Fruit fly (Drosophila melanogaster) whole organism, embryonic: ENCODE results near the gene CG3862.

Experiments
- ATbp ChIP-seq: fragments of 200-800 bp; sonication (Bioruptor generic); optimal IDR thresholded peaks from 2 replicates; lab custom pipeline; 2017; ENCODE audit warnings: missing biosample characterization, mild to moderate bottlenecking, missing genetic modification characterization, missing genetic modification reagents
- Ada2b ChIP-seq: fragments of 200-800 bp; sonication (Bioruptor generic); IDR thresholded peaks from 2 replicates; pipeline ENCODE4 v1.3.6; 2022; ENCODE audit warnings: missing biosample characterization, missing genetic modification characterization
- Asciz ChIP-seq: fragments of 200-800 bp; sonication (Bioruptor generic); optimal IDR thresholded peaks from 2 replicates; lab custom pipeline; 2017; ENCODE audit warnings: missing biosample characterization, mild to moderate bottlenecking, missing genetic modification characterization, missing genetic modification reagents
- CG10267 ChIP-seq: fragments of 200-800 bp; sonication (Bioruptor generic); optimal IDR thresholded peaks from 2 replicates; lab custom pipeline; 2018; ENCODE audit warnings: missing biosample characterization, mild to moderate bottlenecking, missing genetic modification characterization, moderate library complexity
- CG11696 ChIP-seq: fragments of 200-800 bp; sonication (Bioruptor generic); IDR thresholded peaks from 2 replicates; pipeline ENCODE4 v1.3.6; 2022; ENCODE audit warnings: missing biosample characterization, missing genetic modification characterization
- CG11723 ChIP-seq: fragments of 200-800 bp; sonication (Bioruptor generic); optimal IDR thresholded peaks from 2 replicates; lab custom pipeline; 2017; ENCODE audit warnings: missing biosample characterization, mild to moderate bottlenecking, missing genetic modification characterization
- CG12071 ChIP-seq: fragments of 200-800 bp; sonication (Bioruptor generic); optimal IDR thresholded peaks from 3 replicates; lab custom pipeline; 2018; ENCODE audit warnings: missing biosample characterization, mild to moderate bottlenecking, missing genetic modification characterization
- CG14441 ChIP-seq: fragments of 200-800 bp; sonication (Bioruptor generic); IDR thresholded peaks from 2 replicates; pipeline ENCODE4 v1.3.6; 2022; ENCODE audit warnings: missing biosample characterization, missing genetic modification characterization
- CG15269 ChIP-seq: fragments of 200-800 bp; sonication (Bioruptor generic); optimal IDR thresholded peaks from 2 replicates; lab custom pipeline; 2018; ENCODE audit warnings: missing biosample characterization, mild to moderate bottlenecking, missing genetic modification characterization, moderate library complexity
- CG1529 ChIP-seq: fragments of 200-800 bp; sonication (Bioruptor generic); optimal IDR thresholded peaks from 3 replicates; lab custom pipeline; 2018; ENCODE audit warnings: missing biosample characterization, missing genetic modification characterization
- CG1603 ChIP-seq: fragments of 200-800 bp; sonication (Bioruptor generic); optimal IDR thresholded peaks from 2 replicates; lab custom pipeline; 2019; ENCODE audit warnings: missing biosample characterization, mild to moderate bottlenecking, missing genetic modification characterization, moderate library complexity
- CG1647 ChIP-seq: fragments of 200-800 bp; sonication (Bioruptor generic); optimal IDR thresholded peaks from 3 replicates; lab custom pipeline; 2016; ENCODE audit warnings: missing biosample characterization, missing genetic modification characterization
- CG17361 ChIP-seq: fragments of 200-800 bp; sonication (Bioruptor generic); IDR thresholded peaks from 3 replicates; pipeline ENCODE4 v1.3.6; 2022; ENCODE audit warnings: missing biosample characterization, missing genetic modification characterization
- CG31388 ChIP-seq: fragments of 200-800 bp; sonication (Bioruptor generic); optimal IDR thresholded peaks from 2 replicates; lab custom pipeline; 2016; ENCODE audit warnings: missing biosample characterization, missing genetic modification characterization
- CG34224 ChIP-seq: fragments of 200-800 bp; sonication (Bioruptor generic); IDR thresholded peaks from 3 replicates; pipeline ENCODE4 v1.3.6; 2022; ENCODE audit warnings: missing biosample characterization, missing genetic modification characterization; ENCODE audit not compliant: partially characterized antibody
- CG3995 ChIP-seq: fragments of 200-800 bp; sonication (Bioruptor generic); optimal IDR thresholded peaks from 3 replicates; lab custom pipeline; 2016; ENCODE audit warnings: missing biosample characterization, missing genetic modification characterization
- CG4328 ChIP-seq: fragments of 200-800 bp; sonication (Bioruptor generic); optimal IDR thresholded peaks from 3 replicates; lab custom pipeline; 2017; ENCODE audit warnings: missing biosample characterization, missing genetic modification reagents, missing genetic modification characterization
- CG4424 ChIP-seq: fragments of 200-800 bp; sonication (Bioruptor generic); optimal IDR thresholded peaks from 3 replicates; lab custom pipeline; 2016; ENCODE audit warnings: missing biosample characterization, missing genetic modification characterization
- CG6654 ChIP-seq: fragments of 200-800 bp; sonication (Bioruptor generic); optimal IDR thresholded peaks from 2 replicates; lab custom pipeline; 2017; ENCODE audit warnings: missing biosample characterization, mild to moderate bottlenecking, missing genetic modification characterization
- CG7963 ChIP-seq: fragments of 200-800 bp; sonication (Bioruptor generic); IDR thresholded peaks from 3 replicates; pipeline ENCODE4 v1.3.6; 2022; ENCODE audit warnings: missing biosample characterization, missing genetic modification characterization; ENCODE audit not compliant: partially characterized antibody
- CG8290 ChIP-seq, 3 experiments: fragments of 200-800 bp; sonication (Bioruptor generic); optimal IDR thresholded peaks; 2 replicates each; lab custom pipeline; 2016 to 2019; ENCODE audit warnings: missing biosample characterization in 3 of 3, missing genetic modification characterization in 3 of 3, mild to moderate bottlenecking in 2 of 3, moderate library complexity in 1 of 3
- CG9817 ChIP-seq: fragments of 200-800 bp; sonication (Bioruptor generic); optimal IDR thresholded peaks from 2 replicates; lab custom pipeline; 2018; ENCODE audit warnings: missing biosample characterization, mild to moderate bottlenecking, missing genetic modification characterization, moderate library complexity
- Dip3 ChIP-seq: fragments of 200-800 bp; sonication (Bioruptor generic); optimal IDR thresholded peaks from 3 replicates; lab custom pipeline; 2016; ENCODE audit warnings: missing biosample characterization, missing genetic modification characterization
- Doc2 ChIP-seq: fragments of 200-800 bp; sonication (Bioruptor generic); IDR thresholded peaks from 2 replicates; pipeline ENCODE4 v1.3.6; 2022; ENCODE audit warnings: missing biosample characterization, missing genetic modification characterization
- Ets65A ChIP-seq: fragments of 200-800 bp; sonication (Bioruptor generic); peaks from one replicate; lab custom pipeline; 2016; ENCODE audit warnings: missing biosample characterization, missing genetic modification characterization
- HLHmδ ChIP-seq: fragments of 200-800 bp; sonication (Bioruptor generic); optimal IDR thresholded peaks from 2 replicates; lab custom pipeline; 2018; ENCODE audit warnings: missing biosample characterization, mild to moderate bottlenecking, missing genetic modification characterization, moderate library complexity
- HmgD ChIP-seq: fragments of 200-800 bp; sonication (Bioruptor generic); optimal IDR thresholded peaks from 3 replicates; lab custom pipeline; 2016; ENCODE audit warnings: missing biosample characterization, missing genetic modification characterization
- Hr39 ChIP-seq: fragments of >200 bp; optimal IDR thresholded peaks from 2 replicates; lab custom pipeline; 2017
- Lpt ChIP-seq: fragments of >200 bp; optimal IDR thresholded peaks from 2 replicates; lab custom pipeline; 2018; ENCODE audit warnings: missing biosample characterization, missing genetic modification characterization
- Mes4 ChIP-seq: fragments of 200-800 bp; sonication (Bioruptor generic); optimal IDR thresholded peaks from 2 replicates; lab custom pipeline; 2016; ENCODE audit warnings: missing biosample characterization, missing genetic modification characterization
- Oli ChIP-seq: fragments of 200-800 bp; sonication (Bioruptor generic); optimal IDR thresholded peaks from 2 replicates; lab custom pipeline; 2018; ENCODE audit warnings: missing biosample characterization, mild to moderate bottlenecking, missing genetic modification characterization, moderate library complexity
- ab ChIP-seq: fragments of 200-800 bp; sonication (Bioruptor generic); optimal IDR thresholded peaks from 2 replicates; lab custom pipeline; 2016; ENCODE audit warnings: missing biosample characterization, missing genetic modification characterization
- cad ChIP-seq: fragments of >200 bp; optimal IDR thresholded peaks from 2 replicates; lab custom pipeline; 2017; ENCODE audit warnings: missing biosample characterization, missing genetic modification characterization
- chn ChIP-seq: fragments of 200-800 bp; sonication (Bioruptor generic); optimal IDR thresholded peaks from 2 replicates; lab custom pipeline; 2016; ENCODE audit warnings: missing biosample characterization, missing genetic modification characterization
- dpn ChIP-seq, 2 experiments: fragments of 200-800 bp; sonication (Bioruptor generic); optimal IDR thresholded peaks; 3 replicates each; lab custom pipeline; 2016; ENCODE audit warnings: missing biosample characterization in 2 of 2, missing genetic modification characterization in 2 of 2
- en ChIP-seq: fragments of 200-800 bp; sonication (Bioruptor generic); optimal IDR thresholded peaks from 2 replicates; lab custom pipeline; 2016; ENCODE audit warnings: missing biosample characterization, missing genetic modification characterization
- gcm ChIP-seq: fragments of 200-800 bp; sonication (Bioruptor generic); optimal IDR thresholded peaks from 2 replicates; lab custom pipeline; 2019; ENCODE audit warnings: missing biosample characterization, mild to moderate bottlenecking, missing genetic modification characterization, moderate library complexity
- grau ChIP-seq: fragments of 200-800 bp; optimal IDR thresholded peaks from 3 replicates; lab custom pipeline; 2019; ENCODE audit warnings: missing biosample characterization, mild to moderate bottlenecking, missing genetic modification characterization, moderate library complexity
- insv ChIP-seq, 2 experiments: fragments of 200-800 bp; sonication (Bioruptor generic); optimal IDR thresholded peaks; 3 replicates each; lab custom pipeline; 2016 to 2018; ENCODE audit warnings: missing biosample characterization in 2 of 2, missing genetic modification characterization in 2 of 2
- kay ChIP-seq: fragments of 200-800 bp; sonication (Bioruptor generic); optimal IDR thresholded peaks from 2 replicates; lab custom pipeline; 2016; ENCODE audit warnings: missing biosample characterization, missing genetic modification characterization
- ken ChIP-seq: fragments of 200-800 bp; sonication (Bioruptor generic); IDR thresholded peaks from 3 replicates; pipeline ENCODE4 v1.3.6; 2022; ENCODE audit warnings: missing biosample characterization, missing genetic modification characterization
- lilli ChIP-seq: fragments of 200-800 bp; sonication (Bioruptor generic); optimal IDR thresholded peaks from 3 replicates; lab custom pipeline; 2016; ENCODE audit warnings: missing biosample characterization, missing genetic modification characterization
- mirr ChIP-seq: fragments of 200-800 bp; sonication (Bioruptor generic); optimal IDR thresholded peaks from 3 replicates; lab custom pipeline; 2018; ENCODE audit warnings: missing biosample characterization, mild to moderate bottlenecking, missing genetic modification characterization
- schlank ChIP-seq: fragments of 200-800 bp; sonication (Bioruptor generic); optimal IDR thresholded peaks from 2 replicates; lab custom pipeline; 2018; ENCODE audit warnings: missing biosample characterization, mild to moderate bottlenecking, missing genetic modification characterization
- slp2 ChIP-seq: fragments of 200-800 bp; sonication (Bioruptor generic); optimal IDR thresholded peaks from 2 replicates; lab custom pipeline; 2016; ENCODE audit warnings: missing biosample characterization, missing genetic modification characterization
- sna ChIP-seq: fragments of 200-800 bp; sonication (Bioruptor generic); IDR thresholded peaks from 2 replicates; pipeline ENCODE4 v1.3.6; 2022; ENCODE audit warnings: missing biosample characterization, missing genetic modification characterization; ENCODE audit not compliant: partially characterized antibody
- tin ChIP-seq: fragments of 200-800 bp; sonication (Bioruptor generic); optimal IDR thresholded peaks from 3 replicates; lab custom pipeline; 2016; ENCODE audit warnings: missing biosample characterization, missing genetic modification characterization
- toy ChIP-seq: fragments of 200-800 bp; sonication (Bioruptor generic); IDR thresholded peaks from 2 replicates; pipeline ENCODE4 v1.3.6; 2022; ENCODE audit warnings: missing biosample characterization, missing genetic modification characterization
- vfl ChIP-seq: fragments of 200-800 bp; sonication (Bioruptor generic); optimal IDR thresholded peaks from 2 replicates; lab custom pipeline; 2016; ENCODE audit warnings: missing biosample characterization, missing genetic modification characterization
- zfh1 ChIP-seq: fragments of 200-800 bp; sonication (Bioruptor generic); IDR thresholded peaks from 3 replicates; pipeline ENCODE4 v1.3.6; 2022; ENCODE audit warnings: missing biosample characterization, missing genetic modification characterization

Gene CG3862

DNA sequence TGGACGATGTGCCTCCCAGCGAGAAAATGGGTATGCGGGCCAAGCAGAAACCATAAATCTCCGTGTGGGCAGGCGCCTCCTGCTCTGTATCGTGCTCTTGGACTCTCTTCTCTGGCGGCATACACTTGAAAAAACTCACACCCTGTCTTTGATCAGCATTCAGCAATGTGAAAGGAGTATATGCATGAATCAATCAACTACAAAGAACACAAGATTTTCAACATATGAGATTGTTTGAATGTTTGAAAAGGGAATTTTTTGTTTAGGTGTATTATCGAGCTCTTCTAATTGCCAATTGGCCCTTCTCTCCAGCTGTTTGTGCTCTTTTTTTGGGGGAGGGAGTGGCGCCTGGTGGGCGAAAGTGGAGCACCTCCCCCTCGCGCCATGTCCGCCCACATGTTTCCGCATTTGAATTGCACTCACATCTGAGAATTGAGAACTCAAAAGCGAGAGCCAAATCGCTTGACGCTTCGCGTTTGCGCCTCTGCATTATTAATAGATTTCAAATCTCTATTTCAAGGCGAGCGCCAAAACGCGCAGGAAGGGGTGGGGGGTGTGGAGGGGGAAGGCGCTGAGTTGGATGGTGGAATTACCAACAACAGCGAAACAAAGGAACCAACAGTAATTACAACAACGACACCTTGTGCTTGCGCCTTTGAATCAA is 19.8 kb upstream of the CG3862 start (continued):
- TF ChIP-seq sna (no peak), Doc2 (0 out of 2 replicates have a peak, but pooled peaks have one; percentile 40), Hr39 (no peak), CG9817 (tag; lab: Kevin White, UChicago) (peak; percentile 88), ab (GFP tag; lab: Kevin White, UChicago) (peak; percentile 58), Oli (tag; lab: Kevin White, UChicago) (peak; percentile 83), CG7963 (no peak), slp2 (peak; percentile 85), cad (GFP tag; lab: Kevin White, UChicago) (no peak), HLHmδ (GFP tag; lab: Kevin White, UChicago) (no peak), toy (no peak; the same call in 1 of the 2 replicates), gcm (GFP tag; lab: Kevin White, UChicago) (peak; percentile 72), HmgD (GFP tag; lab: Kevin White, UChicago) (peak; percentile 17), Dip3 (peak; percentile 69), vfl (peak; percentile 54), CG1529 (GFP tag; lab: Kevin White, UChicago) (peak; percentile 79), CG15269 (peak; percentile 90), en (peak; percentile 78), CG11723 (GFP tag; lab: Kevin White, UChicago) (peak; percentile 72), Asciz (GFP tag; lab: Kevin White, UChicago) (peak; percentile 87), CG3995 (GFP tag; lab: Kevin White, UChicago) (peak; percentile 31), ATbp (peak; percentile 87), Ets65A (GFP tag; lab: Kevin White, UChicago) (peak; percentile 98), dpn (GFP tag; optimal IDR thresholded peaks at IDR 0.05; lab: Kevin White, UChicago) (peak; percentile 86 to 93), ken (peak; percentile 90), mirr (GFP tag; lab: Kevin White, UChicago) (peak; percentile 74), lilli (GFP tag; lab: Kevin White, UChicago) (peak; percentile 88), CG12071 (peak; percentile 95), CG11696 (peak; percentile 75), grau (tag; lab: Kevin White, UChicago) (peak; percentile 86), insv (GFP tag; optimal IDR thresholded peaks at IDR 0.05; lab: Kevin White, UChicago) (peak in 1 of 2 experiments; percentile 30), CG4424 (GFP tag; lab: Kevin White, UChicago) (peak; percentile 78), CG10267 (tag; lab: Kevin White, UChicago) (peak; percentile 68), schlank (tag; lab: Kevin White, UChicago) (peak; percentile 79), Ada2b (peak; percentile 88), CG31388 (GFP tag; lab: Kevin White, UChicago) (peak; percentile 57), CG4328 (GFP tag; lab: Kevin White, UChicago) (peak; percentile 73), CG14441 (GFP tag; lab: Robert Waterston, UW) (peak; percentile 89), kay (peak; percentile 65), CG34224 (GFP tag; lab: Robert Waterston, UW) (no peak), zfh1 (GFP tag; lab: Robert Waterston, UW) (peak; percentile 91), CG8290 (GFP tag; optimal IDR thresholded peaks at IDR 0.05; lab: Kevin White, UChicago) (peak; percentile 57), CG8290 (tag; optimal IDR thresholded peaks at IDR 0.05; lab: Kevin White, UChicago) (peak in 1 of 2 experiments; percentile 97), Lpt (no peak), CG1647 (GFP tag; lab: Kevin White, UChicago) (peak; percentile 88), Mes4 (GFP tag; lab: Kevin White, UChicago) (peak; percentile 77), CG6654 (peak; percentile 58), CG17361 (GFP tag; lab: Robert Waterston, UW) (peak; percentile 71; the same call in 2 of the 3 replicates), chn (GFP tag; lab: Kevin White, UChicago) (peak; percentile 86), CG1603 (tag; lab: Kevin White, UChicago) (peak; percentile 94), tin (GFP tag; lab: Kevin White, UChicago) (peak; percentile 80)
